Worm (Caenorhabditis elegans) whole organism, dauer: ENCODE data around the gene lgc-1.

ENCODE experiments used
- unc-62 ChIP-seq: sonication (generic microtip); optimal IDR thresholded peaks from 2 replicates; lab custom pipeline; 2017; ENCODE audit warnings: missing biosample characterization, missing genetic modification reagents, missing genetic modification characterization

lgc-1 gene

DNA sequence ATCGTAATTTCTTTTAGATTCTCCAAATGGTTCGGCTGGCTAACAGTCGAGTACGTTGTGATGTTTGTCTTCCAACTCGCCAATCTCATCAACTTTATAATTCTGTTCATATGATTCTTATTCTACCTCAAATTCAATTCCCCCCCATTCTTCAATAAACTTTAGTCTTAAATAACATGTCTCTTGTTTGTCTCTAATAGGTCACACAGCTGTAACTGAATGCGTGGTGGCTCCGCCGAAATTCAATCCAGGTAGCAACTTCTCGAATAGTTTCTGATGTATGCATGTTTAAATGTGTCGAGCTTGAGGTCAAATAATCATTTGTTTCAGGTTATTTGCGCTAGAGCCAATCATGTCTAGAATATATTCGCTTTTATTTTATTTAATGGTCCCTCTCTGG lies 3.9 kb downstream of the lgc-1 start, which contains the start of gene lgc-29:
lgc-29 (plus strand) TSS at position 301 of the 400 bp plus-strand sequence.
- TF ChIP-seq unc-62 (GFP tag; lab: Kevin White, UChicago) = no peak

DNA sequence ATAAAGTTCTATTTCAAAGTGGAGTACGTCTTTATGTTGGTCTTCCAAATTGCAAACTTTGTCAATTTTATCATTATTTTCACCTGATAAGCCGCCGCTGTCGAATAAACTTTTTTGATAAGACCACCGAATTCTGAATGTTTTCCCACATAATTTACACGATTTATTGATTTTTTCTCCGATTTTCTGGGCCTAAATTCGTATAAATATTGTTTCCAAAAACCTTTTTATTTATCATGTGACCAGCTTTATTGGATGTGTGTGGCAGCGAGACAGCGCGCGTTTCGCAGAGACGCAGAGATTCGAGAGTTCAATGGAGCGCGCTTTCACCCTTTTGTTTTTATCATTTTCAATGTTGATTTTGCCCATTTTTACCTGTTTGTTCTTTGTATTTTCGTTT lies 8.2 kb downstream of the lgc-1 start:
- TF ChIP-seq unc-62 (GFP tag; lab: Kevin White, UChicago) = no peak

DNA sequence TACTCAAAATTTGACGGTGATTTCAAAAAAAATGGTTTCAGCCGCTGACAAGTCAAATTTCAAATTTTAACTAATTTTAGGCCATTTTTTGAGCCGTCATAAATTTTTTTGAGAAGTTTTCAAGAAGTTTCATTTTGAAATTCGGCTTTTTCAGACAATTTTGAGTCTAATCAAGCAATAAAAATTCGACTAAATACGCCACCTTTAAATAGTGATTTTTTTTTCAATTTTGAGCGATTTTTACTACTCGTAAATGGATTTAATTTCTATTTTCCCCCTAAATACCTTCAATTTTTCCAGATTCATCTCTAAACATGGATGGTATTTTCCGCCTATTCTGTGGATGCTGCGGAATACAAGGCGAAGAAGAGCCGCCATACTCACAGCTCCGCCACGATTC lies 9.4 kb downstream of the lgc-1 start, which contains the start of gene Y45G5AL.1:
Y45G5AL.1 (plus strand) TSS at position 301 of the 400 bp plus-strand sequence.
- no peak for TF ChIP-seq unc-62 (GFP tag; lab: Kevin White, UChicago)

- TF ChIP-seq unc-62 (GFP tag; lab: Kevin White, UChicago) = no peak
These were observed 16.6 kb downstream of the lgc-1 start for ce11 chrV:4151400-4151799.

- TF ChIP-seq unc-62 (GFP tag; lab: Kevin White, UChicago) = no peak
These were observed 17.4 kb downstream of the lgc-1 start, which contains the start of gene Y45G5AM.6 for ce11 chrV:4152200-4152599. Gene Y45G5AM.6, minus strand, starts transcription at chrV:4152300.

DNA sequence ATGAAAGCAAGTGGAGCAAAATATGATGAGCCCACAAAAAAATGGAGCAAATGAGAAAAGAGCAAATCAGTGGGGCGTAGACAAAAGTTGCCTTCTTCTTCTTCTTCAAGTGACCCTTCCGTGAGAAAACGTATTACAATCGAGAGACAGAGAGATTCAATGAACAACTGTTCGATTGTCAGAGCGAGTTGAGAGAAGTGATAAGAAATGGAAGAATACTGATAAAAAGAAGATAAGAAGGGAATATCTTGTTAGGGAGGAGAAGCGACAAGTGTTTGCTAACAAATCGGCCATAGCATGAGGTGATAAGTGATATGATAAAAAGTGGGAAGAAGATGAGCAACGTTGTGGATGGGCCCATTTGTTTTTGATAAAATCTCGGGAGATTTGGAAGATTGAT lies 22.5 kb downstream of the lgc-1 start:
- no peak for TF ChIP-seq unc-62 (GFP tag; lab: Kevin White, UChicago)

ce11 chrV:4160086-4160485 lies 25.3 kb downstream of the lgc-1 start, which contains the start of gene Y45G5AM.5:
Gene Y45G5AM.5, plus strand, starts transcription at chrV:4160386.
- TF ChIP-seq unc-62 (GFP tag; lab: Kevin White, UChicago) = no peak

DNA sequence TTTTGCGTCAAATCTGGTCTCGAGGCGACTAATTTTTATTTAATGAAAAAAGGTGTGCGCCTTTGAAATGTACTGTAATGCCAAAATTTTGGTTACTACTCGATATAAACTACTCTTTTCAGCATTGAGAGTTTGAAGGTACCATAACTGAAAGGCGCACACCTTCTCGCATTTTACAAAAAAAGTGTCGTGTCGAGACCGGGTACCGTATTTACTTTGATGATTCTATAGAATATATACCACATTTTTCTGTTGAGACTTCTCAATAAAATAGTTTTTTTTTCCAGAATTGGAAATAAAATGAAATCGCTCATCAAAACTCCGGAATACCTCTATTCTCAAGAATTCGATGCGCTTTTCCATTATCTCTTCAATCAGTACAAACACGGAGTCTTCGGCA lies 28.1 kb downstream of the lgc-1 start, which contains the start of gene Y45G5AM.4:
Y45G5AM.4 (plus strand) TSS at position 301 of the 400 bp plus-strand sequence.
- TF ChIP-seq unc-62 (GFP tag; lab: Kevin White, UChicago) = no peak

ce11 chrV:4164504-4164959 lies 29.7 kb downstream of the lgc-1 start, which contains the start of gene Y45G5AM.3:
Gene Y45G5AM.3, plus strand, starts transcription at chrV:4164554.
- no peak for TF ChIP-seq unc-62 (GFP tag; lab: Kevin White, UChicago)

DNA sequence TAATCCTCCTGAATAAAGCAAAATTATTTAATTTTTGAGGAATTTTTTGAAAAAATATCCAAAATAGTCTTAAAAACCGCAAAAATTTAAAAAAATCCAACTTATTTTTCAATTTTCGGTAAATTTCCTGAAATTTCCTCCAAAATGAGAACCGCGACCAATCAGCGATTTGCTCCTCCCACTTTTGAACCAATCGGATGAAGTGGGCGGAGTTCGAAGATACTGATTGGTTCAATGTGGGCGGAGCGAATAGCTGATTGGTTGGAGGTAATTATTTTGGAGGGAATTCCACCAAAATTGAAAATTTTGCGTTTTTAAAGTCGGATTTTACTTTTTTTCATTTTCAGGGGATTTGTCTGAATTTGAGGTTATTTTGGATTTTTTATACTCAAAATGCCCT lies 33.2 kb downstream of the lgc-1 start:
- TF ChIP-seq unc-62 (GFP tag; lab: Kevin White, UChicago) = no peak

DNA sequence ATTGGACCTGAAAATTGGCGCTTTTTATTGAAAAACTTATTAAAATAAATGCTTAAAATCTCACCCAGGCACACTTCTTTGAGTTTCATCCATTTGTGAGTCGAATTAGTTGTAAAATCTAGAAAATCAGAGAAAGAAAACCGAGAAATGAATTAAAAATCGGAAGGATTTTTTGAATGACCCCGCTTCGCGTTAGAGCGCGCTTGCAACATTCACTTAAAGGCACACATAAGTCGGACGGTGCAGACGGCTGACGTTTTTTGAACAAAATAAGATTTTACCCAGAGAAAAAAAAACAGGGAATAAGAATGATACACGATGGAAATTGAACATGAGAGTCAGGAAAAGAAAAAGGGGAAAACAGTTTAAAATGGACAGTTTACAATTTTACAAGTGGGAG lies 34.8 kb downstream of the lgc-1 start:
- no peak for TF ChIP-seq unc-62 (GFP tag; lab: Kevin White, UChicago)

ce11 chrV:4170138-4170537 lies 35.3 kb downstream of the lgc-1 start, which contains the start of gene Y45G5AM.7:
Gene Y45G5AM.7, minus strand, starts transcription at chrV:4170238.
- TF ChIP-seq unc-62 (GFP tag; lab: Kevin White, UChicago) = no peak

DNA sequence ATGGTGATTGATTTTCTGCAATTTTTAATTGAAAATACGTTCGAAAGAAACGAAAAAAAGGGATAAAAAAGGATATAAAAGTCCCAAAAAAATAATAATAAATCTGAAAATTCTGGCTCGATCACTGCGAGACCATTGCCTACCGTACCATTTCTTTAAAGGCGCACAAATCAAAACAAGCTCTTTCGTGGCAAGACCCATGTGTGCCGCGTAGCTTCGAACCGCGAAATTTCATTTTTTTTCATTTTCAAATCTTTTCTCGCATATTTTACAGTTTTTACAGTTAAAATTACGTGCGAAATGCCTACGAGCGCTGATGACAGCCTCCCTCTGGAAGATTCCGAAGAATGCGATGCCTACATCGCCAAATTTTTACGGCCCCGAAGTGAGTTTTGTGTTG lies 40.8 kb downstream of the lgc-1 start, which contains the start of the genes coh-4 and pid-5:
coh-4 (minus strand) TSS at position 17 of the 400 bp plus-strand sequence.
pid-5 (plus strand) TSS at position 259 of the 400 bp plus-strand sequence.
- no peak for TF ChIP-seq unc-62 (GFP tag; lab: Kevin White, UChicago)

DNA sequence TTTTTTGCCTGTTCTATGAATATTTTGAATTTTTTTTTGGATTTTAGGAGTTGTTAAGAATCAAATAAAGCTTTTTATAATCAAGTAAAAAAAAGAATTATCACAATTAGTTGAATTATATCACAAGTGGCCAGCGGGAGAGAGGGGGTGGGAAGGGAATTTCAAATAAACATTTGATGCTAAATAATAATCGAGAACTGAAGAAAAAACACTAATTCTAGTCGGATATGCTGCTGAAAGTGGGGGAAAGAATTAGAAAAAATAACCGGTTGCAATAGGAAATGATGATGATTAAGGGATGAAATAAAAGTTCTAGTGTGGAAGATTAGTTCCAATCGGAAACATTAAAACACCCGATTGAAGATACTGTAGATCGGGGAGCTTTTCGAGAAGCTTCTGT lies 46.4 kb downstream of the lgc-1 start:
- no peak for TF ChIP-seq unc-62 (GFP tag; lab: Kevin White, UChicago)

- no peak for TF ChIP-seq unc-62 (GFP tag; lab: Kevin White, UChicago)
These were observed 46.9 kb downstream of the lgc-1 start for ce11 chrV:4181727-4182126.

- no peak for TF ChIP-seq unc-62 (GFP tag; lab: Kevin White, UChicago)
These were observed 47.7 kb downstream of the lgc-1 start for ce11 chrV:4182546-4182945.

DNA sequence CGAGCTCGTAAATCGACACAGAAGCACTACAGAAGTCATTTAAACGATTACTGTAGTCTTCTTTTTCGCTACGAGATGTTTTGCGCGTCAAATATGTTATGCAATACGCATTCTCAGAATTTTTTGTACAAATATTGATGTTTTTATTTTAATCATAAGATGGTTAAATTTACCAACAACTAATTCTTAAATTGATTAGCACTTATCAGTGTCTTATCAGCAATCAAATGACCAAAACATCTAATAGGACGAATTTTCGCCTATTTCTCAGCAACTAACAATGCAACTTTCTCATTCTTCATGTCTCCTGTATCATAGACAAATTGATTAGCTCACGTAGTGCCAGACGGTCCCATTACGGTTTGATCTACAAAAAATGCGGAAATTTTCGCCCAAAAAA lies 51.1 kb downstream of the lgc-1 start:
- TF ChIP-seq unc-62 (GFP tag; lab: Kevin White, UChicago) = no peak
